Worm (Caenorhabditis elegans) whole organism, L2 larva: Measurements from ENCODE around the gene pinn-4.

Experiments
- C34F6.9 ChIP-seq: fragments of 150-350 bp; optimal IDR thresholded peaks from 2 replicates; lab custom pipeline; 2014; ENCODE audit warnings: missing biosample characterization, missing genetic modification characterization
- F13H6.1 ChIP-seq: sonication (generic microtip); optimal IDR thresholded peaks from 2 replicates; lab custom pipeline; 2016; ENCODE audit warnings: missing genetic modification characterization, missing compliant biosample characterization
- R02D3.7 ChIP-seq: fragments of 150-350 bp; optimal IDR thresholded peaks from 2 replicates; lab custom pipeline; 2014; ENCODE audit warnings: missing biosample characterization, missing genetic modification characterization
- Y55F3AM.14 ChIP-seq: fragments of 200-800 bp; sonication (Bioruptor generic); optimal IDR thresholded peaks from 2 replicates; lab custom pipeline; 2018; ENCODE audit warnings: mild to moderate bottlenecking, missing genetic modification characterization, missing compliant biosample characterization
- ZK546.5 ChIP-seq: sonication (generic microtip); optimal IDR thresholded peaks from 2 replicates; lab custom pipeline; 2017; ENCODE audit warnings: missing biosample characterization, missing genetic modification characterization
- alr-1 ChIP-seq: fragments of 150-350 bp; optimal IDR thresholded peaks from 2 replicates; lab custom pipeline; 2014; ENCODE audit warnings: missing biosample characterization, missing genetic modification characterization
- aly-2 ChIP-seq: fragments of 150-350 bp; optimal IDR thresholded peaks from 2 replicates; lab custom pipeline; 2014; ENCODE audit warnings: missing biosample characterization, missing genetic modification characterization
- ama-1 ChIP-seq: fragments of 150-350 bp; optimal IDR thresholded peaks from 2 replicates; lab custom pipeline; 2018; ENCODE audit warnings: inconsistent platforms
- blmp-1 ChIP-seq: sonication (generic microtip); optimal IDR thresholded peaks from 2 replicates; lab custom pipeline; 2017; ENCODE audit warnings: missing genetic modification characterization, mild to moderate bottlenecking, missing compliant biosample characterization, antibody characterized with exemption, moderate library complexity; ENCODE audit not compliant: insufficient read depth
- ceh-16 ChIP-seq: fragments of 150-350 bp; optimal IDR thresholded peaks from 2 replicates; lab custom pipeline; 2014; ENCODE audit warnings: missing biosample characterization, missing genetic modification characterization
- ceh-82 ChIP-seq: fragments of 150-350 bp; optimal IDR thresholded peaks from 2 replicates; lab custom pipeline; 2014; ENCODE audit warnings: missing biosample characterization, missing genetic modification characterization
- crh-2 ChIP-seq: sonication (generic microtip); optimal IDR thresholded peaks from 2 replicates; lab custom pipeline; 2017; ENCODE audit warnings: missing biosample characterization, missing genetic modification characterization
- dmd-4 ChIP-seq: sonication (generic microtip); optimal IDR thresholded peaks from 2 replicates; lab custom pipeline; 2017; ENCODE audit warnings: missing biosample characterization, missing genetic modification characterization
- egl-27 ChIP-seq: sonication (generic microtip); optimal IDR thresholded peaks from 3 replicates; lab custom pipeline; 2017; ENCODE audit warnings: missing biosample characterization, missing genetic modification reagents, missing genetic modification characterization
- elt-1 ChIP-seq: fragments of 150-350 bp; optimal IDR thresholded peaks from 2 replicates; lab custom pipeline; 2014; ENCODE audit warnings: missing biosample characterization, missing genetic modification characterization
- elt-3 ChIP-seq: sonication (generic microtip); optimal IDR thresholded peaks from 2 replicates; lab custom pipeline; 2017; ENCODE audit warnings: missing biosample characterization, missing genetic modification characterization
- fos-1 ChIP-seq: fragments of 150-350 bp; optimal IDR thresholded peaks from 2 replicates; lab custom pipeline; 2014; ENCODE audit warnings: missing biosample characterization, missing genetic modification characterization
- gmeb-1 ChIP-seq: fragments of 150-350 bp; optimal IDR thresholded peaks from 2 replicates; lab custom pipeline; 2014; ENCODE audit warnings: missing biosample characterization, missing genetic modification characterization
- lin-11 ChIP-seq: fragments of 150-350 bp; sonication (generic microtip); optimal IDR thresholded peaks from 2 replicates; lab custom pipeline; 2014; ENCODE audit warnings: missing biosample characterization, missing genetic modification characterization, inconsistent platforms, mixed read lengths
- lin-13 ChIP-seq: fragments of 150-350 bp; optimal IDR thresholded peaks from 2 replicates; lab custom pipeline; 2014; ENCODE audit warnings: missing biosample characterization, missing genetic modification reagents, missing genetic modification characterization
- lin-39 ChIP-seq: fragments of 150-350 bp; optimal IDR thresholded peaks from 2 replicates; lab custom pipeline; 2014; ENCODE audit warnings: missing biosample characterization, missing genetic modification reagents, missing genetic modification characterization
- lsy-2 ChIP-seq, 2 experiments: fragments of 150-350 bp in 1 of 2; sonication (generic microtip) in 1 of 2; optimal IDR thresholded peaks; 2 replicates each; lab custom pipeline; 2014 to 2017; ENCODE audit warnings: missing biosample characterization in 2 of 2, missing genetic modification characterization in 2 of 2
- mab-5 ChIP-seq: fragments of 150-350 bp; optimal IDR thresholded peaks from 2 replicates; lab custom pipeline; 2014; ENCODE audit warnings: missing biosample characterization, missing genetic modification characterization
- mbf-1 ChIP-seq: sonication (generic microtip); optimal IDR thresholded peaks from 2 replicates; lab custom pipeline; 2017; ENCODE audit warnings: missing biosample characterization, missing genetic modification characterization
- mdl-1 ChIP-seq, 2 experiments: fragments of 150-350 bp in 1 of 2; sonication (generic microtip) in 1 of 2; optimal IDR thresholded peaks; 2 replicates each; lab custom pipeline; 2017; ENCODE audit warnings: missing biosample characterization in 2 of 2, missing genetic modification characterization in 2 of 2
- nhr-10 ChIP-seq: sonication (generic microtip); optimal IDR thresholded peaks from 2 replicates; lab custom pipeline; 2017; ENCODE audit warnings: missing biosample characterization, missing genetic modification characterization
- nhr-11 ChIP-seq: fragments of 150-350 bp; optimal IDR thresholded peaks from 2 replicates; lab custom pipeline; 2014; ENCODE audit warnings: missing biosample characterization, missing genetic modification characterization
- nhr-12 ChIP-seq: fragments of 150-350 bp; optimal IDR thresholded peaks from 2 replicates; lab custom pipeline; 2014; ENCODE audit warnings: missing biosample characterization, missing genetic modification characterization
- nhr-129 ChIP-seq: fragments of 150-350 bp; optimal IDR thresholded peaks from 2 replicates; lab custom pipeline; 2014; ENCODE audit warnings: missing biosample characterization, missing genetic modification characterization
- nhr-21 ChIP-seq: fragments of 150-350 bp; optimal IDR thresholded peaks from 2 replicates; lab custom pipeline; 2014; ENCODE audit warnings: missing biosample characterization, missing genetic modification characterization
- nhr-23 ChIP-seq: fragments of 150-350 bp; optimal IDR thresholded peaks from 2 replicates; lab custom pipeline; 2014; ENCODE audit warnings: missing biosample characterization, missing genetic modification reagents, missing genetic modification characterization
- nhr-237 ChIP-seq: fragments of 150-350 bp; optimal IDR thresholded peaks from 2 replicates; lab custom pipeline; 2014; ENCODE audit warnings: missing biosample characterization, missing genetic modification characterization
- nhr-25 ChIP-seq: fragments of 150-350 bp; sonication (generic microtip); optimal IDR thresholded peaks from 3 replicates; lab custom pipeline; 2014; ENCODE audit warnings: missing biosample characterization, missing genetic modification characterization
- nhr-6 ChIP-seq: fragments of 150-350 bp; optimal IDR thresholded peaks from 2 replicates; lab custom pipeline; 2014; ENCODE audit warnings: missing biosample characterization, missing genetic modification characterization
- nhr-77 ChIP-seq: fragments of 150-350 bp; optimal IDR thresholded peaks from 2 replicates; lab custom pipeline; 2014; ENCODE audit warnings: missing biosample characterization, missing genetic modification characterization
- peb-1 ChIP-seq: fragments of 150-350 bp; optimal IDR thresholded peaks from 2 replicates; lab custom pipeline; 2014; ENCODE audit warnings: missing biosample characterization, missing genetic modification characterization
- sem-4 ChIP-seq: fragments of 150-350 bp; optimal IDR thresholded peaks from 2 replicates; lab custom pipeline; 2014; ENCODE audit warnings: missing biosample characterization, missing genetic modification reagents, missing genetic modification characterization
- skn-1 ChIP-seq: sonication (generic microtip); optimal IDR thresholded peaks from 2 replicates; lab custom pipeline; 2017; ENCODE audit warnings: missing biosample characterization, missing genetic modification characterization
- sma-3 ChIP-seq: sonication (generic microtip); optimal IDR thresholded peaks from 2 replicates; lab custom pipeline; 2016; ENCODE audit warnings: missing genetic modification reagents, missing genetic modification characterization, missing compliant biosample characterization
- sma-9 ChIP-seq, 2 experiments: fragments of 150-350 bp in 1 of 2; sonication (generic microtip) in 1 of 2; optimal IDR thresholded peaks; 2 replicates each; lab custom pipeline; 2014 to 2016; ENCODE audit warnings: missing genetic modification characterization in 2 of 2, mild to moderate bottlenecking in 1 of 2, missing biosample characterization in 1 of 2, missing compliant biosample characterization in 1 of 2, missing genetic modification reagents in 1 of 2, moderate library complexity in 1 of 2
- snpc-4 ChIP-seq: fragments of 150-350 bp; optimal IDR thresholded peaks from 2 replicates; lab custom pipeline; 2014; ENCODE audit warnings: missing biosample characterization, missing genetic modification characterization
- unc-39 ChIP-seq: fragments of 150-350 bp; optimal IDR thresholded peaks from 2 replicates; lab custom pipeline; 2014; ENCODE audit warnings: missing biosample characterization, missing genetic modification characterization
- unc-55 ChIP-seq: fragments of 150-350 bp; sonication (generic microtip); optimal IDR thresholded peaks from 3 replicates; lab custom pipeline; 2014; ENCODE audit warnings: missing biosample characterization, missing genetic modification reagents, missing genetic modification characterization
- unc-62 ChIP-seq: fragments of 150-350 bp; optimal IDR thresholded peaks from 2 replicates; lab custom pipeline; 2014; ENCODE audit warnings: missing biosample characterization, missing genetic modification reagents, missing genetic modification characterization
- zag-1 ChIP-seq: fragments of 150-350 bp; optimal IDR thresholded peaks from 2 replicates; lab custom pipeline; 2014; ENCODE audit warnings: missing biosample characterization, missing genetic modification characterization
- ztf-1 ChIP-seq: fragments of 200-800 bp; sonication (Bioruptor generic); conservative IDR thresholded peaks from 2 replicates; pipeline ENCODE4 v1.3.6; 2022; ENCODE audit warnings: missing genetic modification characterization, missing compliant biosample characterization
- ztf-11 ChIP-seq: sonication (generic microtip); optimal IDR thresholded peaks from 2 replicates; lab custom pipeline; 2017; ENCODE audit warnings: missing biosample characterization, missing genetic modification characterization
- ztf-4 ChIP-seq: fragments of 150-350 bp; optimal IDR thresholded peaks from 2 replicates; lab custom pipeline; 2014; ENCODE audit warnings: missing biosample characterization, missing genetic modification characterization

pinn-4 gene

ce11 chrII:13447668-13448067 lies 44.9 kb downstream of the pinn-4 start:
- TF ChIP-seq zag-1 (tag; lab: Kevin White, UChicago): peak; percentile 57
- peak; percentile 45 for TF ChIP-seq snpc-4 (tag; lab: Kevin White, UChicago)
- no peak for TF ChIP-seq unc-62 (GFP tag; lab: Kevin White, UChicago)
- TF ChIP-seq nhr-11 (tag; lab: Kevin White, UChicago): no peak
- peak; percentile 73 for TF ChIP-seq nhr-21 (tag; lab: Kevin White, UChicago)
- TF ChIP-seq sem-4 (tag; lab: Kevin White, UChicago): peak; percentile 57
- TF ChIP-seq peb-1 (tag; lab: Kevin White, UChicago): no peak
- peak; percentile 90 for TF ChIP-seq fos-1 (tag; lab: Kevin White, UChicago)
- TF ChIP-seq nhr-77 (tag; lab: Kevin White, UChicago): no peak
- peak; percentile 60 for TF ChIP-seq lin-11 (tag; lab: Kevin White, UChicago)
- TF ChIP-seq ztf-1 (GFP tag; lab: Robert Waterston, UW): no peak
- no peak for TF ChIP-seq elt-1
- no peak for TF ChIP-seq R02D3.7 (tag; lab: Kevin White, UChicago)
- peak; percentile 91 for TF ChIP-seq nhr-129
- no peak for TF ChIP-seq Y55F3AM.14 (GFP tag; lab: Kevin White, UChicago)
- TF ChIP-seq ztf-4 (tag; lab: Kevin White, UChicago): peak; percentile 69
- TF ChIP-seq aly-2: no peak
- TF ChIP-seq crh-2 (tag; lab: Kevin White, UChicago): peak; percentile 93
- TF ChIP-seq lin-39: no peak
- no peak for TF ChIP-seq nhr-237
- TF ChIP-seq blmp-1 (tag; lab: Kevin White, UChicago): peak; percentile 7
- no peak for TF ChIP-seq unc-39 (tag; lab: Kevin White, UChicago)
- peak; percentile 81 for TF ChIP-seq nhr-6 (tag; lab: Kevin White, UChicago)
- TF ChIP-seq ceh-82: peak; percentile 6
- TF ChIP-seq ceh-16: no peak
- peak in 1 of 2 experiments; percentile 54 for TF ChIP-seq mdl-1 (tag; optimal IDR thresholded peaks at IDR 0.05; lab: Kevin White, UChicago)
- peak; percentile 69 for TF ChIP-seq egl-27 (tag; lab: Kevin White, UChicago)
- peak; percentile 37 for TF ChIP-seq ama-1
- no peak for TF ChIP-seq elt-3 (tag; lab: Kevin White, UChicago)
- peak; percentile 76 for TF ChIP-seq nhr-25 (tag; lab: Kevin White, UChicago)
- peak; percentile 96 for TF ChIP-seq unc-55 (GFP tag; lab: Kevin White, UChicago)
- peak; percentile 18 for TF ChIP-seq nhr-12
- TF ChIP-seq nhr-10 (tag; lab: Kevin White, UChicago): no peak
- TF ChIP-seq lsy-2 (tag; optimal IDR thresholded peaks at IDR 0.05; lab: Kevin White, UChicago): peak; percentile 65 to 92
- peak; percentile 66 for TF ChIP-seq F13H6.1 (tag; lab: Kevin White, UChicago)
- no peak for TF ChIP-seq ZK546.5 (tag; lab: Kevin White, UChicago)
- TF ChIP-seq sma-3 (GFP tag; lab: Kevin White, UChicago): peak; percentile 77
- TF ChIP-seq nhr-23 (tag; lab: Kevin White, UChicago): no peak
- no peak for TF ChIP-seq ztf-11 (tag; lab: Kevin White, UChicago)
- TF ChIP-seq sma-9 (GFP tag; optimal IDR thresholded peaks at IDR 0.05; lab: Kevin White, UChicago): peak; percentile 85
- no peak for TF ChIP-seq sma-9 (tag; optimal IDR thresholded peaks at IDR 0.05; lab: Kevin White, UChicago)
- TF ChIP-seq skn-1 (tag; lab: Kevin White, UChicago): peak; percentile 75
- peak; percentile 97 for TF ChIP-seq C34F6.9
- peak; percentile 92 for TF ChIP-seq lin-13 (GFP tag; lab: Kevin White, UChicago)
- peak; percentile 84 for TF ChIP-seq gmeb-1
- TF ChIP-seq alr-1 (tag; lab: Kevin White, UChicago): no peak
- TF ChIP-seq mbf-1 (tag; lab: Kevin White, UChicago): no peak
- TF ChIP-seq mab-5 (tag; lab: Kevin White, UChicago): peak; percentile 74
- no peak for TF ChIP-seq dmd-4
- TF ChIP-seq, all 48 proteins: peak for 27
